Worm (Caenorhabditis elegans): Measurements from ENCODE around the gene mut-14.
A peak's percentile ranks its signal among the peaks of the same experiment; 100 is the strongest.

The mut-14 gene

DNA sequence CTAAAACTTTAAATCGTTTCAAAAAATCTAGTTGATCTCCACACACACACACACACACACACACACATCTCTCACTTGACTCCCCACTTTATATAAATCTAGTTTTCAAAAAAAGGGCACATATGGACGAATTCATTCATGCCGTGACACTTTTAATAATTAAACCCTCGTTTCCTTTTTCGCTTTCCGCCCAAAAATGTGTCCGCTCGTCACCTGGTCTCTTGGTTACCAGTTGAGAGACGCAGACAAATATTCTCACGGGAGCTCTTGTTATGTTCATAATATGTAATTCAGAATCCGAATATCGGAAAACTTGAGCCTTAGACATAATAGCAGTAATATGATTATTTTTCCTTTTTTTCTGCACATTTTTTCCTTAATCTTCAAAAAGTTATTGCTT lies 8.6 kb downstream of the mut-14 start:
- TF ChIP-seq ama-1 (optimal IDR thresholded peaks at IDR 0.05) (no peak), scrt-1 (GFP tag; IDR thresholded peaks at IDR 0.05) (no peak), aly-1 (tag; optimal IDR thresholded peaks at IDR 0.05) (no peak), ceh-13 (GFP tag; optimal IDR thresholded peaks at IDR 0.05) (no peak), B0310.2 (tag; optimal IDR thresholded peaks at IDR 0.05) (no peak), flt-1 (GFP tag; IDR thresholded peaks at IDR 0.05) (no peak), sea-1 (GFP tag; conservative IDR thresholded peaks at IDR 0.05) (no peak), F13C5.2 (tag; optimal IDR thresholded peaks at IDR 0.05) (no peak), ets-7 (tag; optimal IDR thresholded peaks at IDR 0.05) (no peak), hnd-1 (tag; optimal IDR thresholded peaks at IDR 0.05) (no peak), tra-4 (tag; optimal IDR thresholded peaks at IDR 0.05) (no peak), pes-1 (GFP tag; IDR thresholded peaks at IDR 0.05) (no peak), tbx-11 (GFP tag; IDR thresholded peaks at IDR 0.05) (no peak)

DNA sequence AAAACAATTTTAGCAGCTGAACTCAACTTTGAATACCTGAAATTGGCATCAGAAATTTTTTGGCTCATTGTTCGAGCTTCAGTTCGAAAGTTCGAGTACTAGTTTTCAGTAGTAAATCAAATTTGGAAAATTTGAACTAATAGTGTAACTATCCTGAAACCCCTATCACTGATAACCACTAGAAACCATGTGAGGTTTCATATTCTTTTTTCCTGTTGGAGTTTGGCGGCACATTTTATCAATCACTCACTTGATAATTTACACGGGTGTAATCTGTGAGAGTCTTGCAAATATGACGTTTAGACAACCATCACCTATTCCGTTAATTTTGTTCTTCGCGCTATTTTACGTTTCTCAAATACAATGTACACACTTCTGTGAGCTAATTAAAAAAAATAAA lies 13.1 kb downstream of the mut-14 start, which contains the start of gene C14C11.4:
C14C11.4 (plus strand) TSS at position 252 of the 400 bp plus-strand sequence.
- TF ChIP-seq hmbx-1 (tag; optimal IDR thresholded peaks at IDR 0.05) = no peak
- TF ChIP-seq pes-1 (GFP tag; IDR thresholded peaks at IDR 0.05) = no peak
- TF ChIP-seq tra-4 (tag; optimal IDR thresholded peaks at IDR 0.05) = no peak
- no peak for TF ChIP-seq scrt-1 (GFP tag; IDR thresholded peaks at IDR 0.05)
- TF ChIP-seq tbx-11 (GFP tag; IDR thresholded peaks at IDR 0.05) = no peak
- no peak for TF ChIP-seq ama-1 (optimal IDR thresholded peaks at IDR 0.05)
- TF ChIP-seq hmg-4 (GFP tag; optimal IDR thresholded peaks at IDR 0.05) = no peak

DNA sequence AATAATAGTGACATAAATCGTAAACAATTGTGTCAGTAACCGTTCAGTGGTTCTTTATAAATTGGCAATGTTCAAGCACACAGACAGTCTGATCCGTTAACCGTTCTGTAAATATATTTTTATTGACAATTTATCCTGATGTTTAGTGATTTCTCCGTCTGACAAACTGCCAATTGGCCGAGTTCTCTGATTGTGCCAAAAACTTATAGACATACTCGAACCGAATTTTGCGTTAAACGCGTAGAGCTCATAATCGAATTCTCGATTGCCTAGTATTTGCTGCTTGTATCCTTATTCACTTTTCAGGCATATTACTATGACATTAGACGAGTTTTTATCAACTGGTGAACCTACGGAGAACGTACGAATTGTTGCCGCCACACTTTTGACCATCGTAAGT lies 16.3 kb downstream of the mut-14 start, which contains the start of gene srx-117:
srx-117 (plus strand) TSS at position 301 of the 400 bp plus-strand sequence.
- TF ChIP-seq ceh-36 (tag; optimal IDR thresholded peaks at IDR 0.05) (no peak), tra-4 (tag; optimal IDR thresholded peaks at IDR 0.05) (no peak), aly-1 (tag; optimal IDR thresholded peaks at IDR 0.05) (no peak), B0310.2 (tag; optimal IDR thresholded peaks at IDR 0.05) (no peak), tbx-11 (GFP tag; IDR thresholded peaks at IDR 0.05) (no peak), pes-1 (GFP tag; IDR thresholded peaks at IDR 0.05) (no peak), ceh-13 (GFP tag; optimal IDR thresholded peaks at IDR 0.05) (no peak), scrt-1 (GFP tag; IDR thresholded peaks at IDR 0.05) (no peak), sea-1 (GFP tag; conservative IDR thresholded peaks at IDR 0.05) (no peak), flt-1 (GFP tag; IDR thresholded peaks at IDR 0.05) (no peak), tbx-37 (GFP tag; conservative IDR thresholded peaks at IDR 0.05) (no peak), hnd-1 (tag; optimal IDR thresholded peaks at IDR 0.05) (no peak), hmbx-1 (tag; optimal IDR thresholded peaks at IDR 0.05) (no peak), hmg-4 (GFP tag; optimal IDR thresholded peaks at IDR 0.05) (no peak), ets-7 (tag; optimal IDR thresholded peaks at IDR 0.05) (no peak), F13C5.2 (tag; optimal IDR thresholded peaks at IDR 0.05) (no peak)

ce11 chrV:5640072-5640471 lies 20.4 kb downstream of the mut-14 start:
- peak; percentile 64 for TF ChIP-seq pes-1 (GFP tag; IDR thresholded peaks at IDR 0.05)

DNA sequence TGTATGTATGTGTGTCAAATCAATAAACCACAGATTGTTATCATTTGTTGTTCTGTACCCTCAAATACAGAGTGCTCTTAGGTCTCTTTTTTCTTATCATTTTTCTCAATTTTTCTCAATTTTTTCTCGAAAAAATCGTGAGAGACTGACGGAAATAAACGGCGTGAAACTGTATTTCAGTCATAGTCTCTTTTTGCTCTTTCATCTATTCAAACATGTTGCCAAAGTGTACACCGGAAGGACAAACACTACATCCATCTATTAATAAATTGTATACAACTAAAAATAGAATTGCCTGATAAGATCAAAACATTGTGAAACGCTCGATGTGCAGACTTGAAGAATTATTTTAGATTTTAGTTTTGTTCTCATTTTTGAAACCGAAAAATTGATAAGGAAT lies 26.1 kb downstream of the mut-14 start:
- no peak for TF ChIP-seq ama-1 (optimal IDR thresholded peaks at IDR 0.05)
- TF ChIP-seq hmg-4 (GFP tag; optimal IDR thresholded peaks at IDR 0.05) = no peak
- TF ChIP-seq ceh-13 (GFP tag; optimal IDR thresholded peaks at IDR 0.05) = no peak
- TF ChIP-seq aly-1 (tag; optimal IDR thresholded peaks at IDR 0.05) = no peak
- no peak for TF ChIP-seq F13C5.2 (tag; optimal IDR thresholded peaks at IDR 0.05)
- TF ChIP-seq tra-4 (tag; optimal IDR thresholded peaks at IDR 0.05) = no peak
- TF ChIP-seq B0310.2 (tag; optimal IDR thresholded peaks at IDR 0.05) = no peak
- no peak for TF ChIP-seq tbx-37 (GFP tag; conservative IDR thresholded peaks at IDR 0.05)
- no peak for TF ChIP-seq hmbx-1 (tag; optimal IDR thresholded peaks at IDR 0.05)
- TF ChIP-seq ets-7 (tag; optimal IDR thresholded peaks at IDR 0.05) = no peak
- no peak for TF ChIP-seq flt-1 (GFP tag; IDR thresholded peaks at IDR 0.05)

DNA sequence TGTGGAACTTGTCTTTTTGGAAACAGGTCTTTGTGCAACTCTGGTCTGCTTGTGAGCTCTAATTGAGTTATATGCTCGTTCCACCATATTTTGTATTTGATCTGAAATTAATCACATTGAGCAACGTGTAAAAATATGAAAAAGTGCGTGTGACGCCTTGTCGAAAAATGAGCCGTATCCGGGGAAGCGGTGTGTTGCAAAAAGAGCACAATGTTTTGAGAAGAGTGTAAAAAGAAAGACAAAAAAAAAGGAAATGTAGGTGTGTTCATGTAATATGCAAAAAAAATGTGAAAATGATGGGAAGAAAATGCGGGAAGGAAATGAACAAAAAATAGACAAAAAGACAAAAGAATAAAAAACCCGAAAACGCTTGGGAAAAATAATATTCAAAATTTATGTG lies 29.7 kb downstream of the mut-14 start, which contains the start of gene acy-4:
acy-4 (minus strand) TSS at position 101 of the 400 bp plus-strand sequence.
- TF ChIP-seq hmg-4 (GFP tag; optimal IDR thresholded peaks at IDR 0.05) = no peak
- no peak for TF ChIP-seq ceh-13 (GFP tag; optimal IDR thresholded peaks at IDR 0.05)

DNA sequence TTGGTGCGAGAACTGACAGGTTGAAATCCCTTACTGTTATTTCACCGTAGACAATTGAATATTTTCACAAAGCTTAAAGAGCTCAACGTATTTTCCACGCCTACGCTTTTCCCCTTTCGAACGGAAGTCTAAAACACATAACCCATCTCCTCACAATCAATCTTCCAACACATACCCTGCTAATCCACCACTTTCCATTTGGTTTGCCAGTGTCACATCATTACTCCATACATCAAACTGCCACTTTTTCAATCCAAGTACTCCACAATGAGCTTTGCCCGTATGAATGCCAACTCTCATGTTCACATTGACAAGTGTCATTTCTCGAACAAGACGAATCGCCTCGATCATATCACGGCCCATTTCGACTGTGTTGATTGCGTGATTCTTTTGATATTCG lies 32.5 kb downstream of the mut-14 start:
- TF ChIP-seq flt-1 (GFP tag; IDR thresholded peaks at IDR 0.05) = no peak
- no peak for TF ChIP-seq F13C5.2 (tag; optimal IDR thresholded peaks at IDR 0.05)
- no peak for TF ChIP-seq sea-1 (GFP tag; conservative IDR thresholded peaks at IDR 0.05)
- TF ChIP-seq hnd-1 (tag; optimal IDR thresholded peaks at IDR 0.05) = no peak
- TF ChIP-seq pes-1 (GFP tag; IDR thresholded peaks at IDR 0.05) = no peak
- no peak for TF ChIP-seq hmg-4 (GFP tag; optimal IDR thresholded peaks at IDR 0.05)
- TF ChIP-seq tbx-37 (GFP tag; conservative IDR thresholded peaks at IDR 0.05) = no peak
- no peak for TF ChIP-seq tbx-11 (GFP tag; IDR thresholded peaks at IDR 0.05)
- TF ChIP-seq scrt-1 (GFP tag; IDR thresholded peaks at IDR 0.05) = no peak

- TF ChIP-seq ceh-13 (GFP tag; optimal IDR thresholded peaks at IDR 0.05) (no peak), hmg-4 (GFP tag; optimal IDR thresholded peaks at IDR 0.05) (no peak), F13C5.2 (tag; optimal IDR thresholded peaks at IDR 0.05) (no peak), tbx-11 (GFP tag; IDR thresholded peaks at IDR 0.05) (no peak), aly-1 (tag; optimal IDR thresholded peaks at IDR 0.05) (no peak), scrt-1 (GFP tag; IDR thresholded peaks at IDR 0.05) (no peak), hmbx-1 (tag; optimal IDR thresholded peaks at IDR 0.05) (no peak), hnd-1 (tag; optimal IDR thresholded peaks at IDR 0.05) (no peak), pes-1 (GFP tag; IDR thresholded peaks at IDR 0.05) (no peak), flt-1 (GFP tag; IDR thresholded peaks at IDR 0.05) (no peak), ets-7 (tag; optimal IDR thresholded peaks at IDR 0.05) (no peak), sea-1 (GFP tag; conservative IDR thresholded peaks at IDR 0.05) (no peak), B0310.2 (tag; optimal IDR thresholded peaks at IDR 0.05) (no peak), ceh-36 (tag; optimal IDR thresholded peaks at IDR 0.05) (no peak), ama-1 (optimal IDR thresholded peaks at IDR 0.05) (no peak), tra-4 (tag; optimal IDR thresholded peaks at IDR 0.05) (no peak), tbx-37 (GFP tag; conservative IDR thresholded peaks at IDR 0.05) (no peak)
Measured at ce11 chrV:5621390-5621789, 39.1 kb downstream of the mut-14 start, which contains the start of gene M03E7.1. M03E7.1 (plus strand) TSS chrV:5621690.
